Fruit fly (Drosophila melanogaster): ENCODE results near the gene upd3.

upd3 gene

dm6 chrX:18243376-18244272 lies 33.4 kb upstream of the upd3 start:
- no peak for TF ChIP-seq CG8159 (tag; optimal IDR thresholded peaks at IDR 0.05)
- TF ChIP-seq CG10348 (GFP tag; IDR thresholded peaks at IDR 0.05), result no peak
- TF ChIP-seq fd96Ca (GFP tag; IDR thresholded peaks at IDR 0.05), result no peak
- TF ChIP-seq rn (GFP tag; IDR thresholded peaks at IDR 0.05), result no peak
- TF ChIP-seq CG12605 (GFP tag; IDR thresholded peaks at IDR 0.05), result no peak
- TF ChIP-seq gl (tag; optimal IDR thresholded peaks at IDR 0.05), result no peak
- no peak for TF ChIP-seq CG17806 (tag; optimal IDR thresholded peaks at IDR 0.05)
- no peak for TF ChIP-seq CG32121 (GFP tag; IDR thresholded peaks at IDR 0.05)
- TF ChIP-seq Pif1B (GFP tag; optimal IDR thresholded peaks at IDR 0.05), result no peak
- no peak for TF ChIP-seq CG14655 (GFP tag; optimal IDR thresholded peaks at IDR 0.05)
- TF ChIP-seq EcR (GFP tag; optimal IDR thresholded peaks at IDR 0.05), result peak; percentile 42
- TF ChIP-seq Ets98B (GFP tag; IDR thresholded peaks at IDR 0.05), result no peak
- TF ChIP-seq CG15710 (tag; optimal IDR thresholded peaks at IDR 0.05), result no peak
- peak; percentile 53 for TF ChIP-seq CG13204 (GFP tag; optimal IDR thresholded peaks at IDR 0.05)
- TF ChIP-seq CG4496 (GFP tag; IDR thresholded peaks at IDR 0.05), result peak; percentile 26; the same call in 1 of the 3 replicates
- TF ChIP-seq CG9948 (tag; optimal IDR thresholded peaks at IDR 0.05), result no peak
- TF ChIP-seq D1 (tag; optimal IDR thresholded peaks at IDR 0.05), result no peak
- no peak for TF ChIP-seq CG34367 (tag; optimal IDR thresholded peaks at IDR 0.05)
- no peak for TF ChIP-seq Snoo (tag; optimal IDR thresholded peaks at IDR 0.05)
- TF ChIP-seq Pif1A (GFP tag; optimal IDR thresholded peaks at IDR 0.05), result no peak
- no peak for TF ChIP-seq CG8301 (tag; optimal IDR thresholded peaks at IDR 0.05)

- no peak for TF ChIP-seq CG32121 (GFP tag; IDR thresholded peaks at IDR 0.05)
- peak; percentile 50 for TF ChIP-seq CG13204 (GFP tag; optimal IDR thresholded peaks at IDR 0.05)
Measured at dm6 chrX:18245182-18245581, 31.9 kb upstream of the upd3 start.

dm6 chrX:18246842-18247241 lies 30.2 kb upstream of the upd3 start:
- TF ChIP-seq rn (GFP tag; IDR thresholded peaks at IDR 0.05) (no peak), EcR (GFP tag; optimal IDR thresholded peaks at IDR 0.05) (no peak), D1 (tag; optimal IDR thresholded peaks at IDR 0.05) (no peak), CG12605 (GFP tag; IDR thresholded peaks at IDR 0.05) (no peak), Snoo (tag; optimal IDR thresholded peaks at IDR 0.05) (no peak), CG34367 (tag; optimal IDR thresholded peaks at IDR 0.05) (no peak), gl (tag; optimal IDR thresholded peaks at IDR 0.05) (no peak), fd96Ca (GFP tag; IDR thresholded peaks at IDR 0.05) (no peak), Pif1A (GFP tag; optimal IDR thresholded peaks at IDR 0.05) (no peak), CG14655 (GFP tag; optimal IDR thresholded peaks at IDR 0.05) (no peak), Pif1B (GFP tag; optimal IDR thresholded peaks at IDR 0.05) (no peak), CG9948 (tag; optimal IDR thresholded peaks at IDR 0.05) (no peak), CG10348 (GFP tag; IDR thresholded peaks at IDR 0.05) (no peak), CG8159 (tag; optimal IDR thresholded peaks at IDR 0.05) (no peak), CG4496 (GFP tag; IDR thresholded peaks at IDR 0.05) (no peak), CG15710 (tag; optimal IDR thresholded peaks at IDR 0.05) (no peak), CG32121 (GFP tag; IDR thresholded peaks at IDR 0.05) (no peak), CG17806 (tag; optimal IDR thresholded peaks at IDR 0.05) (no peak)

- TF ChIP-seq CG15710 (tag; optimal IDR thresholded peaks at IDR 0.05) (no peak), CG9948 (tag; optimal IDR thresholded peaks at IDR 0.05) (no peak), Ets98B (GFP tag; IDR thresholded peaks at IDR 0.05) (no peak), CG17806 (tag; optimal IDR thresholded peaks at IDR 0.05) (no peak), CG4496 (GFP tag; IDR thresholded peaks at IDR 0.05) (no peak), CG8301 (tag; optimal IDR thresholded peaks at IDR 0.05) (no peak), CG12605 (GFP tag; IDR thresholded peaks at IDR 0.05) (no peak)
Measured at dm6 chrX:18248267-18248666, 28.8 kb upstream of the upd3 start.

dm6 chrX:18251910-18252309 lies 25.1 kb upstream of the upd3 start:
- TF ChIP-seq CG4496 (GFP tag; IDR thresholded peaks at IDR 0.05) (no peak), CG8301 (tag; optimal IDR thresholded peaks at IDR 0.05) (no peak), fd96Ca (GFP tag; IDR thresholded peaks at IDR 0.05) (no peak), Pif1A (GFP tag; optimal IDR thresholded peaks at IDR 0.05) (no peak), CG17806 (tag; optimal IDR thresholded peaks at IDR 0.05) (no peak), Snoo (tag; optimal IDR thresholded peaks at IDR 0.05) (no peak), CG32121 (GFP tag; IDR thresholded peaks at IDR 0.05) (no peak), CG15710 (tag; optimal IDR thresholded peaks at IDR 0.05) (no peak), CG13204 (GFP tag; optimal IDR thresholded peaks at IDR 0.05) (no peak), CG8159 (tag; optimal IDR thresholded peaks at IDR 0.05) (no peak), CG9948 (tag; optimal IDR thresholded peaks at IDR 0.05) (no peak), gl (tag; optimal IDR thresholded peaks at IDR 0.05) (no peak), CG14655 (GFP tag; optimal IDR thresholded peaks at IDR 0.05) (no peak), Ets98B (GFP tag; IDR thresholded peaks at IDR 0.05) (no peak), Pif1B (GFP tag; optimal IDR thresholded peaks at IDR 0.05) (no peak)

dm6 chrX:18253773-18254172 lies 23.3 kb upstream of the upd3 start:
- TF ChIP-seq fd96Ca (GFP tag; IDR thresholded peaks at IDR 0.05) (no peak), rn (GFP tag; IDR thresholded peaks at IDR 0.05) (no peak), Ets98B (GFP tag; IDR thresholded peaks at IDR 0.05) (no peak), EcR (GFP tag; optimal IDR thresholded peaks at IDR 0.05) (peak; percentile 52)
